Worm (Caenorhabditis elegans): ENCODE measurements around the gene dlc-1.

ce11 chrIII:6508327-6508726 is 44.7 kb upstream of the dlc-1 start:
- no peak for TF ChIP-seq elt-1 (tag; optimal IDR thresholded peaks at IDR 0.05)
- TF ChIP-seq tbx-2 (tag; optimal IDR thresholded peaks at IDR 0.05), result no peak
- no peak for TF ChIP-seq ama-1 (optimal IDR thresholded peaks at IDR 0.05)
- TF ChIP-seq eor-1 (tag; optimal IDR thresholded peaks at IDR 0.05), result no peak
- no peak for TF ChIP-seq sea-2 (GFP tag; optimal IDR thresholded peaks at IDR 0.05)
- no peak for TF ChIP-seq daf-12 (tag; optimal IDR thresholded peaks at IDR 0.05)
- TF ChIP-seq snpc-4 (tag; optimal IDR thresholded peaks at IDR 0.05), result no peak
- no peak for TF ChIP-seq nhr-25 (tag; optimal IDR thresholded peaks at IDR 0.05)
- TF ChIP-seq ztf-11 (tag; optimal IDR thresholded peaks at IDR 0.05), result no peak
- no peak for TF ChIP-seq nhr-237 (tag; optimal IDR thresholded peaks at IDR 0.05)
- TF ChIP-seq elt-2 (tag; optimal IDR thresholded peaks at IDR 0.05), result no peak
- TF ChIP-seq fkh-10 (GFP tag; optimal IDR thresholded peaks at IDR 0.05), result no peak
- no peak for TF ChIP-seq aly-2 (tag; optimal IDR thresholded peaks at IDR 0.05)

All from whole organism, L3 larva.